Worm (Caenorhabditis elegans) whole organism, L1 larva: ENCODE measurements around the gene flp-5.

Experiments
- F16B12.6 ChIP-seq: fragments of 150-350 bp; optimal IDR thresholded peaks from 2 replicates; lab custom pipeline; 2014; ENCODE audit warnings: missing biosample characterization, missing genetic modification characterization
- aha-1 ChIP-seq: fragments of 150-350 bp; optimal IDR thresholded peaks from 2 replicates; lab custom pipeline; 2014; ENCODE audit warnings: missing biosample characterization, missing genetic modification characterization
- alr-1 ChIP-seq: fragments of 200-800 bp; sonication (Bioruptor generic); optimal IDR thresholded peaks from 2 replicates; lab custom pipeline; 2018; ENCODE audit warnings: borderline replicate concordance, mild to moderate bottlenecking, missing genetic modification characterization, missing compliant biosample characterization
- ama-1 ChIP-seq: fragments of 150-350 bp; optimal IDR thresholded peaks from 2 replicates; lab custom pipeline; 2014
- blmp-1 ChIP-seq: fragments of 150-350 bp; optimal IDR thresholded peaks from 2 replicates; lab custom pipeline; 2014; ENCODE audit warnings: missing biosample characterization, missing genetic modification characterization
- ceh-8 ChIP-seq: fragments of 200-800 bp; sonication (Bioruptor generic); optimal IDR thresholded peaks from 2 replicates; lab custom pipeline; 2018; ENCODE audit warnings: mild to moderate bottlenecking, missing genetic modification characterization, moderate library complexity, missing compliant biosample characterization
- ceh-82 ChIP-seq, 3 experiments: fragments of 150-350 bp in 1 of 3; sonication (generic microtip) in 2 of 3; optimal IDR thresholded peaks; 2 replicates each; lab custom pipeline; 2014 to 2017; ENCODE audit warnings: missing biosample characterization in 3 of 3, missing genetic modification characterization in 3 of 3
- ceh-88 ChIP-seq: fragments of 200-800 bp; sonication (Bioruptor generic); IDR thresholded peaks from 2 replicates; pipeline ENCODE4 v1.3.6; 2022; ENCODE audit warnings: missing genetic modification characterization, missing compliant biosample characterization
- ceh-90 ChIP-seq: sonication (generic microtip); optimal IDR thresholded peaks from 2 replicates; lab custom pipeline; 2016; ENCODE audit warnings: missing genetic modification characterization, missing compliant biosample characterization
- dpl-1 ChIP-seq, 3 experiments: fragments of 150-350 bp in 2 of 3; sonication (generic microtip) in 1 of 3; optimal IDR thresholded peaks; 2 replicates each; lab custom pipeline; 2014 to 2017; ENCODE audit warnings: missing biosample characterization in 3 of 3, missing genetic modification characterization in 3 of 3, missing genetic modification reagents in 3 of 3
- dsc-1 ChIP-seq: sonication (generic microtip); optimal IDR thresholded peaks from 2 replicates; lab custom pipeline; 2016; ENCODE audit warnings: mild to moderate bottlenecking, missing genetic modification characterization, missing compliant biosample characterization
- efl-1 ChIP-seq, 4 experiments: fragments of 150-350 bp; optimal IDR thresholded peaks in 3 of 4; peaks in 1 of 4; 1 replicate in 1 of 4; 2 replicates in 3 of 4; lab custom pipeline; 2014; ENCODE audit warnings: missing biosample characterization in 2 of 4, missing genetic modification characterization in 2 of 4, missing genetic modification reagents in 2 of 4
- efl-3 ChIP-seq: fragments of 200-800 bp; sonication (Bioruptor generic); optimal IDR thresholded peaks from 2 replicates; lab custom pipeline; 2018; ENCODE audit warnings: mild to moderate bottlenecking, missing genetic modification characterization, missing compliant biosample characterization
- ets-5 ChIP-seq: fragments of 200-800 bp; sonication (Bioruptor generic); IDR thresholded peaks from 2 replicates; pipeline ENCODE4 v1.3.6; 2022; ENCODE audit warnings: missing genetic modification characterization, missing compliant biosample characterization
- fkh-10 ChIP-seq: sonication (generic microtip); optimal IDR thresholded peaks from 2 replicates; lab custom pipeline; 2017; ENCODE audit warnings: missing biosample characterization, missing genetic modification reagents, missing genetic modification characterization
- fkh-4 ChIP-seq: sonication (generic microtip); optimal IDR thresholded peaks from 2 replicates; lab custom pipeline; 2016; ENCODE audit warnings: missing compliant biosample characterization, missing genetic modification characterization, borderline replicate concordance
- fkh-8 ChIP-seq: sonication (generic microtip); optimal IDR thresholded peaks from 2 replicates; lab custom pipeline; 2016; ENCODE audit warnings: mild to moderate bottlenecking, missing genetic modification characterization, missing compliant biosample characterization
- fos-1 ChIP-seq: fragments of 150-350 bp; optimal IDR thresholded peaks from 2 replicates; lab custom pipeline; 2014; ENCODE audit warnings: missing biosample characterization, missing genetic modification characterization
- lin-14 ChIP-seq: fragments of 200-800 bp; sonication (Bioruptor generic); optimal IDR thresholded peaks from 2 replicates; lab custom pipeline; 2018; ENCODE audit warnings: mild to moderate bottlenecking, missing genetic modification characterization, moderate library complexity, missing compliant biosample characterization
- lin-35 ChIP-seq, 2 experiments: fragments of 150-350 bp; optimal IDR thresholded peaks; 2 replicates each; lab custom pipeline; 2014; ENCODE audit warnings: missing biosample characterization in 2 of 2, missing genetic modification characterization in 2 of 2, missing genetic modification reagents in 2 of 2
- lir-3 ChIP-seq: sonication (generic microtip); optimal IDR thresholded peaks from 2 replicates; lab custom pipeline; 2016; ENCODE audit warnings: mild to moderate bottlenecking, missing genetic modification characterization, moderate library complexity, missing compliant biosample characterization; ENCODE audit not compliant: poor library complexity
- lsy-2 ChIP-seq, 2 experiments: fragments of 150-350 bp; optimal IDR thresholded peaks; 2 replicates each; lab custom pipeline; 2014; ENCODE audit warnings: missing biosample characterization in 2 of 2, missing genetic modification characterization in 2 of 2
- mab-9 ChIP-seq: fragments of 200-800 bp; sonication (Bioruptor generic); IDR thresholded peaks from 2 replicates; pipeline ENCODE4 v1.3.6; 2022; ENCODE audit warnings: missing genetic modification reagents, missing genetic modification characterization, missing compliant biosample characterization
- mdl-1 ChIP-seq, 2 experiments: fragments of 150-350 bp; optimal IDR thresholded peaks; 2 replicates each; lab custom pipeline; 2014 to 2017; ENCODE audit warnings: missing biosample characterization in 2 of 2, missing genetic modification characterization in 2 of 2, inconsistent platforms in 1 of 2
- mep-1 ChIP-seq: fragments of 150-350 bp; optimal IDR thresholded peaks from 2 replicates; lab custom pipeline; 2014; ENCODE audit warnings: missing biosample characterization, missing genetic modification characterization
- nhr-11 ChIP-seq: fragments of 150-350 bp; optimal IDR thresholded peaks from 2 replicates; lab custom pipeline; 2014; ENCODE audit warnings: missing biosample characterization, missing genetic modification characterization
- nhr-19 ChIP-seq: fragments of 200-800 bp; sonication (Bioruptor generic); conservative IDR thresholded peaks from 2 replicates; pipeline ENCODE4 v1.3.6; 2022; ENCODE audit warnings: missing genetic modification characterization, missing compliant biosample characterization
- nhr-20 ChIP-seq: sonication (generic microtip); optimal IDR thresholded peaks from 2 replicates; lab custom pipeline; 2016; ENCODE audit warnings: mild to moderate bottlenecking, missing genetic modification characterization, missing compliant biosample characterization
- nhr-28 ChIP-seq: fragments of 150-350 bp; optimal IDR thresholded peaks from 2 replicates; lab custom pipeline; 2014; ENCODE audit warnings: missing biosample characterization, missing genetic modification characterization
- nhr-47 ChIP-seq: sonication (generic microtip); optimal IDR thresholded peaks from 2 replicates; lab custom pipeline; 2016; ENCODE audit warnings: mild to moderate bottlenecking, missing genetic modification characterization, moderate library complexity, missing compliant biosample characterization
- nhr-71 ChIP-seq: sonication (generic microtip); optimal IDR thresholded peaks from 2 replicates; lab custom pipeline; 2016; ENCODE audit warnings: mild to moderate bottlenecking, missing genetic modification characterization, moderate library complexity, missing compliant biosample characterization
- nhr-76 ChIP-seq: sonication (generic microtip); optimal IDR thresholded peaks from 2 replicates; lab custom pipeline; 2017; ENCODE audit warnings: missing biosample characterization, missing genetic modification characterization
- nhr-77 ChIP-seq: fragments of 150-350 bp; optimal IDR thresholded peaks from 2 replicates; lab custom pipeline; 2014; ENCODE audit warnings: missing biosample characterization, missing genetic modification characterization
- nhr-84 ChIP-seq: sonication (generic microtip); optimal IDR thresholded peaks from 2 replicates; lab custom pipeline; 2017; ENCODE audit warnings: missing biosample characterization, missing genetic modification characterization
- nhr-85 ChIP-seq: sonication (generic microtip); peaks from one replicate; lab custom pipeline; 2016; ENCODE audit warnings: missing genetic modification characterization, inconsistent platforms, missing compliant biosample characterization
- nhr-90 ChIP-seq: sonication (generic microtip); optimal IDR thresholded peaks from 2 replicates; lab custom pipeline; 2016; ENCODE audit warnings: mild to moderate bottlenecking, missing genetic modification characterization, missing compliant biosample characterization; ENCODE audit not compliant: poor library complexity
- pax-3 ChIP-seq: fragments of 200-800 bp; sonication (Bioruptor generic); optimal IDR thresholded peaks from 2 replicates; lab custom pipeline; 2018; ENCODE audit warnings: mild to moderate bottlenecking, missing genetic modification characterization, moderate library complexity, missing compliant biosample characterization
- rnt-1 ChIP-seq: sonication (generic microtip); optimal IDR thresholded peaks from 2 replicates; lab custom pipeline; 2016; ENCODE audit warnings: mild to moderate bottlenecking, missing genetic modification characterization, moderate library complexity, missing compliant biosample characterization
- skn-1 ChIP-seq: fragments of 150-350 bp; optimal IDR thresholded peaks from 2 replicates; lab custom pipeline; 2014; ENCODE audit warnings: missing biosample characterization, missing genetic modification characterization
- snpc-4 ChIP-seq: fragments of 150-350 bp; optimal IDR thresholded peaks from 2 replicates; lab custom pipeline; 2014; ENCODE audit warnings: missing biosample characterization, missing genetic modification characterization
- snu-23 ChIP-seq: sonication (generic microtip); optimal IDR thresholded peaks from 2 replicates; lab custom pipeline; 2016; ENCODE audit warnings: missing genetic modification characterization, missing compliant biosample characterization
- sox-4 ChIP-seq: sonication (generic microtip); optimal IDR thresholded peaks from 2 replicates; lab custom pipeline; 2016; ENCODE audit warnings: missing genetic modification characterization, missing compliant biosample characterization
- sup-37 ChIP-seq: fragments of 200-800 bp; sonication (Bioruptor generic); optimal IDR thresholded peaks from 2 replicates; lab custom pipeline; 2018; ENCODE audit warnings: mild to moderate bottlenecking, missing genetic modification characterization, missing compliant biosample characterization
- swsn-7 ChIP-seq: sonication (generic microtip); optimal IDR thresholded peaks from 2 replicates; lab custom pipeline; 2016; ENCODE audit warnings: missing genetic modification characterization, missing compliant biosample characterization
- tbx-2 ChIP-seq: sonication (generic microtip); optimal IDR thresholded peaks from 2 replicates; lab custom pipeline; 2016; ENCODE audit warnings: missing genetic modification characterization, missing compliant biosample characterization
- tlp-1 ChIP-seq: fragments of 150-350 bp; optimal IDR thresholded peaks from 2 replicates; lab custom pipeline; 2014; ENCODE audit warnings: missing biosample characterization, missing genetic modification characterization
- unc-130 ChIP-seq: fragments of 150-350 bp; optimal IDR thresholded peaks from 2 replicates; lab custom pipeline; 2017; ENCODE audit warnings: missing biosample characterization, missing genetic modification characterization, inconsistent platforms
- unc-62 ChIP-seq: fragments of 150-350 bp; optimal IDR thresholded peaks from 2 replicates; lab custom pipeline; 2014; ENCODE audit warnings: missing biosample characterization, missing genetic modification reagents, missing genetic modification characterization
- unc-86 ChIP-seq: sonication (generic microtip); optimal IDR thresholded peaks from 2 replicates; lab custom pipeline; 2016; ENCODE audit warnings: missing genetic modification characterization, missing compliant biosample characterization
- zag-1 ChIP-seq: fragments of 150-350 bp; optimal IDR thresholded peaks from 2 replicates; lab custom pipeline; 2014; ENCODE audit warnings: missing biosample characterization, missing genetic modification characterization
- zip-4 ChIP-seq: fragments of 200-800 bp; sonication (Bioruptor generic); optimal IDR thresholded peaks from 2 replicates; lab custom pipeline; 2018; ENCODE audit warnings: mild to moderate bottlenecking, missing genetic modification characterization, moderate library complexity, missing compliant biosample characterization
- ztf-11 ChIP-seq, 2 experiments: sonication (generic microtip); optimal IDR thresholded peaks; 2 replicates each; lab custom pipeline; 2016 to 2017; ENCODE audit warnings: missing genetic modification characterization in 2 of 2, missing biosample characterization in 1 of 2, missing compliant biosample characterization in 1 of 2

The flp-5 gene

DNA sequence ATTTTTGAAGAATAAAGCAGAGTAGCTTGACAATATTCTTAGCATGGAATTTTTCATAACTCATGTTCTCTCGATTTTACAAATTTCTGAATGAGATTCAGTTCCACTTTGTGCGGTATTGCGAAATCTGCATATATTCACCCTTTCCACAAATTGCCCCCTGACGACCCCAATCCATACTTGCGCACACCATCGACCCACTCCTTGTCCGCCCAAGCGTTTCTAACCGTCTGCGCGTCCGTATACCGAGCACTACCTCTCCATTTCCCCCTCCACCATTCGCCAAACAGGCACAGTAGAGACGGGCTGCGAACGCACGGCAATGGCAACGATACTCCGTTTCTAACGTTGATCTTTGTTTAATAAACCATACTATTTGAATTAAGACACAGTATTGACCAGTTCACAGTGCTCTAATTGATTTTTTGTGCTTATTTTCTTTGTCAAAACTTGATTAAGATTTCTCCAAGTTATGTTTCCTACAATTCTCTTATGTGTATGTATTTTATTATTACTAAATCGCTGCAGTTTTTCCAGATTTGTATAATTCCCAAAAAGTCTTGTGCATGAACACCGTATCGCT is 28.7 kb downstream of the flp-5 start, which contains the start of gene utx-1:
TSS of gene utx-1 (plus strand) at position 533 of the 583 bp plus-strand sequence.
- TF ChIP-seq lin-14 (peak; percentile 59), nhr-85 (peak; percentile 55), ztf-11 (tag; optimal IDR thresholded peaks at IDR 0.05; lab: Kevin White, UChicago) (peak in 1 of 2 experiments; percentile 37), mep-1 (tag; lab: Kevin White, UChicago) (peak; percentile 21), nhr-11 (tag; lab: Kevin White, UChicago) (no peak), unc-86 (tag; lab: Kevin White, UChicago) (peak; percentile 13), snpc-4 (tag; lab: Kevin White, UChicago) (no peak), dpl-1 (GFP tag; optimal IDR thresholded peaks at IDR 0.05; lab: Kevin White, UChicago) (no peak), ceh-88 (GFP tag; lab: Robert Waterston, UW) (no peak), dsc-1 (tag; lab: Kevin White, UChicago) (peak; percentile 26), nhr-76 (tag; lab: Kevin White, UChicago) (no peak), fos-1 (tag; lab: Kevin White, UChicago) (no peak), nhr-19 (GFP tag; lab: Robert Waterston, UW) (peak; percentile 23; the same call in 1 of the 2 replicates), tbx-2 (tag; lab: Kevin White, UChicago) (no peak), unc-62 (no peak), fkh-8 (tag; lab: Kevin White, UChicago) (peak; percentile 26), nhr-28 (tag; lab: Kevin White, UChicago) (no peak), nhr-90 (tag; lab: Kevin White, UChicago) (peak; percentile 28), fkh-10 (GFP tag; lab: Kevin White, UChicago) (peak; percentile 3), nhr-47 (tag; lab: Kevin White, UChicago) (peak; percentile 28), zag-1 (tag; lab: Kevin White, UChicago) (no peak), tlp-1 (tag; lab: Kevin White, UChicago) (no peak), nhr-84 (tag; lab: Kevin White, UChicago) (no peak), efl-1 (optimal IDR thresholded peaks at IDR 0.05; lab: Kevin White, UChicago) (peak in 1 of 2 experiments; percentile 24), efl-1 (GFP tag; optimal IDR thresholded peaks at IDR 0.05 in 1 of 2; lab: Kevin White, UChicago) (no peak), ets-5 (GFP tag; lab: Robert Waterston, UW) (no peak), skn-1 (tag; lab: Kevin White, UChicago) (peak; percentile 12), unc-130 (tag; lab: Kevin White, UChicago) (no peak), lsy-2 (tag; optimal IDR thresholded peaks at IDR 0.05; lab: Kevin White, UChicago) (peak in 1 of 2 experiments; percentile 29), alr-1 (tag; lab: Kevin White, UChicago) (no peak), sup-37 (GFP tag; lab: Kevin White, UChicago) (no peak), zip-4 (peak; percentile 86), snu-23 (GFP tag; lab: Kevin White, UChicago) (peak; percentile 31), ama-1 (no peak), nhr-77 (no peak), mdl-1 (tag; optimal IDR thresholded peaks at IDR 0.05; lab: Kevin White, UChicago) (peak in 1 of 2 experiments; percentile 12), rnt-1 (tag; lab: Kevin White, UChicago) (peak; percentile 33), sox-4 (no peak), ceh-8 (GFP tag; lab: Kevin White, UChicago) (no peak), swsn-7 (peak; percentile 30), ceh-82 (tag; optimal IDR thresholded peaks at IDR 0.05; lab: Kevin White, UChicago) (peak in 1 of 3 experiments; percentile 9), mab-9 (GFP tag; lab: Robert Waterston, UW) (0 out of 2 replicates have a peak, but pooled peaks have one; percentile 21), pax-3 (tag; lab: Kevin White, UChicago) (no peak), nhr-71 (tag; lab: Kevin White, UChicago) (peak; percentile 26), efl-3 (no peak), lin-35 (GFP tag; optimal IDR thresholded peaks at IDR 0.05; lab: Kevin White, UChicago) (peak; percentile 15 to 48), fkh-4 (no peak), lir-3 (tag; lab: Kevin White, UChicago) (no peak), blmp-1 (tag; lab: Kevin White, UChicago) (peak; percentile 4), nhr-20 (tag; lab: Kevin White, UChicago) (peak; percentile 31), aha-1 (tag; lab: Kevin White, UChicago) (no peak), F16B12.6 (tag; lab: Kevin White, UChicago) (no peak), ceh-90 (tag; lab: Kevin White, UChicago) (no peak)
